Fruit fly (Drosophila melanogaster) whole organism: ENCODE data around the gene Ttc30.
A peak's percentile ranks its signal among the peaks of the same experiment; 100 is the strongest.

ENCODE experiments used
- CG8478 ChIP-seq: fragments of >200 bp; optimal IDR thresholded peaks from 2 replicates; lab custom pipeline; 2018; ENCODE audit warnings: inconsistent platforms
- Dll ChIP-seq: fragments of >200 bp; optimal IDR thresholded peaks from 2 replicates; lab custom pipeline; 2017
- EcR ChIP-seq, 2 experiments: fragments of >200 bp; optimal IDR thresholded peaks; 2 replicates each; lab custom pipeline; 2017; ENCODE audit warnings: missing biosample characterization in 2 of 2, missing genetic modification characterization in 2 of 2, missing genetic modification reagents in 2 of 2
- pan ChIP-seq: fragments of >200 bp; optimal IDR thresholded peaks from 2 replicates; lab custom pipeline; 2017
- psq ChIP-seq: fragments of >200 bp; optimal IDR thresholded peaks from 2 replicates; lab custom pipeline; 2017
- usp ChIP-seq: fragments of >200 bp; optimal IDR thresholded peaks from 2 replicates; lab custom pipeline; 2017; ENCODE audit warnings: missing biosample characterization, missing genetic modification characterization, mixed read lengths

Gene Ttc30

dm6 chr2L:13106507-13106906, at the start of gene Ttc30:
TSS of gene Ttc30 (plus strand) at chr2L:13106807.
- TF ChIP-seq usp (GFP tag; lab: Kevin White, UChicago) (no peak), pan (no peak), EcR (GFP tag; optimal IDR thresholded peaks at IDR 0.05; lab: Kevin White, UChicago) (no peak), psq (no peak), Dll (lab: Kevin White, UChicago) (no peak), CG8478 (lab: Kevin White, UChicago) (no peak)

dm6 chr2L:13060037-13060537, 46.5 kb upstream of the Ttc30 start, which contains the start of gene CG9932:
TSS of gene CG9932 (minus strand) at chr2L:13060140.
- no peak for TF ChIP-seq psq
- peak; percentile 98 for TF ChIP-seq Dll (lab: Kevin White, UChicago)

DNA sequence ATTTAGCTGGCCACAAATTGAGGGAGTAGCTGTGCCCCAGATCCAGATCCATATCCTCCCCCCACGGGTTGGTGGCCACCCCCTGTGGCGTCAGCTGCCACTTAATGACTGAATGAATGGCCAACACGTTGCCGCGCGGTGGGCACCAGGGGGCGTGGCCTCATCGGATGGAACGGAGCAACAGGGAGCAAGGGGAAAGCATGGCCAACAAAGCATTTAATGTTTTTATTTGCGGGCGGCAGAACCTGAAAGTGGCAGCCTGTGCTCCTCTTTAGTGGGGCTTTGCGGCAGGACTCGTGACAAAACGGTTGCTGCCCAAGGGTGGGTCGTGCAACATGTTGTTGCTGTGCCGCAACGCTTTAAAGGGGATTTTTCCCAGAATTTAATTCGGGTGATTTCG, 40.7 kb upstream of the Ttc30 start:
- TF ChIP-seq pan (no peak), CG8478 (lab: Kevin White, UChicago) (no peak), usp (GFP tag; lab: Kevin White, UChicago) (no peak)

dm6 chr2L:13068533-13069398, 37.8 kb upstream of the Ttc30 start:
- no peak for TF ChIP-seq pan
- TF ChIP-seq psq = no peak
- no peak for TF ChIP-seq usp (GFP tag; lab: Kevin White, UChicago)
- no peak for TF ChIP-seq CG8478 (lab: Kevin White, UChicago)
- no peak for TF ChIP-seq Dll (lab: Kevin White, UChicago)
- no peak for TF ChIP-seq EcR (GFP tag; optimal IDR thresholded peaks at IDR 0.05; lab: Kevin White, UChicago)

DNA sequence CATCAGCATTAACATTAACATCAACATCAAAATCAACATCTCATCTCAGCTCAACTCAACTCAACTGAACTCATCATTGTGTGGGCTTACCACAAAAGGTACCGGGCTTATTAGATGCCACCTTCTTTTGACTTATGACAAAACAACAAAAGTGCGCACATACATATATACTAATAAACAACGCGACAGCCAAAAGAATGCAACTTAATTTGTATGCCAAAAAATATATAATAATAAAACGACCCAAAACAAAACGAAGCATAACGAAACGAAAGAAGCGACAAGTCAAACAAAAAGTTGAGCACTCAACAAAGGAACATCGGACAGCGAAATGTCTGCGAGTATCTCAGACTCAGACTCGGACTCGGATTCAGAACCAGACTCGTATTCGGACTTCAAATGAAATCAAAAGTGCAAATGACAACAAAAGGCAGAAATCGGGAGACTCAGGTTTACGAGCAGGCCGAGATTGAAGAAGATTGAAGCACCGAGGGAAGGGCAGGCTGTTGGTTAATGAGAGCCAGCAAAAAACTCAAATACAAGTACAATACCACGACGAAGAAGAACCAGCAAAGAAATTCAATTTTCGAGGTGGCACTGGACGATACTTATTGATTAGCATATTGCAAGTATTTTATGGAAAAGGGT, 36.9 kb upstream of the Ttc30 start:
- TF ChIP-seq CG8478 (lab: Kevin White, UChicago) = no peak
- TF ChIP-seq Dll (lab: Kevin White, UChicago) = no peak
- no peak for TF ChIP-seq pan
- no peak for TF ChIP-seq psq
- TF ChIP-seq EcR (GFP tag; optimal IDR thresholded peaks at IDR 0.05; lab: Kevin White, UChicago) = no peak
- no peak for TF ChIP-seq usp (GFP tag; lab: Kevin White, UChicago)

DNA sequence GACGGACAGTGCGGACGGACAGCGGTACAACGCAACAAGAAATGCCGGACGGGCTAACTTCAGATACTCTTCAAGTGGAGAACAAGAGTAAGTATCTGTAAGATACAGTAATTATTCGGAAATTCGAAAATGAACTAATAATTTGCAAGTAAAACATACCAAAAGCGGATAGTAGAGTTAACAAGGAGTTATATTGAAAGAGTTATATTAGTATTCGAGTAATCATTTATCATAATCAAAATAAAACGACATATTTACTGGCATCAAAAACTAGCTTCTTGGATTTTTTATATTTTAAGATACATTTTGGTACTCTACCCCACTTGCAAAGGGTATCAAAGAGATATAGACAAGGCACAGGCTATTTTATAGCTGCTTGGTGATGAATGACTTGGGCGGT, 35.3 kb upstream of the Ttc30 start:
- TF ChIP-seq psq (no peak), CG8478 (lab: Kevin White, UChicago) (no peak), EcR (GFP tag; optimal IDR thresholded peaks at IDR 0.05; lab: Kevin White, UChicago) (no peak), Dll (lab: Kevin White, UChicago) (no peak), usp (GFP tag; lab: Kevin White, UChicago) (no peak), pan (no peak)

DNA sequence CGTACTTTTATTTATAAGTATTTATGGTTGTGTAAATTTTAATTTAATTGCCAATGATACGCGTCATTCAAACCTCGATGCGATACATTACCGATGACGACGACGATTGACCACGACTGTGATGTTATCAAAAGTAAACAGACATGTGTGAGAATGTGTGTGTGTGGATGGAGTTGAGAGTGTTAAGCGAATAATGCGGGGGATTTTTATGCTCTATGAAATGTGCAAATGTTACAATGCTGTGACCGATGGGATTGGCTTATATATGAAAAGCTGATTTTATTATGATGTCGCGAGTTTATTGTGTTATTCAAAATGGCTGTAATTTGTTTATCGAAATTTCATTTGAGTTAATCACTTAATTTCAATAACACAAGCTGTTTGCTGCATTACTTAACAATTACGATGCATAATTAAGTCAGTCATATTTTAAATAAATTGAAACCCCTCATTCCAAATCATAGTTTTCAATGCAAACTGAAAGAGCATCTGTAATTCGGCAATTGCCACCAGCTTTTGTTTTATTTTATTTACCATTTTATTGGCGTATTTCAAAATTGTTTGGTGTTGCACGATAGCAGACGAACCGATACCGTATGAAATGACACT, 33.8 kb upstream of the Ttc30 start:
- TF ChIP-seq pan = no peak
- no peak for TF ChIP-seq psq
- no peak for TF ChIP-seq CG8478 (lab: Kevin White, UChicago)
- TF ChIP-seq EcR (GFP tag; optimal IDR thresholded peaks at IDR 0.05; lab: Kevin White, UChicago) = no peak
- TF ChIP-seq usp (GFP tag; lab: Kevin White, UChicago) = no peak
- no peak for TF ChIP-seq Dll (lab: Kevin White, UChicago)

dm6 chr2L:13073797-13074196, 32.8 kb upstream of the Ttc30 start:
- TF ChIP-seq EcR (GFP tag; optimal IDR thresholded peaks at IDR 0.05; lab: Kevin White, UChicago) (no peak), pan (no peak)

DNA sequence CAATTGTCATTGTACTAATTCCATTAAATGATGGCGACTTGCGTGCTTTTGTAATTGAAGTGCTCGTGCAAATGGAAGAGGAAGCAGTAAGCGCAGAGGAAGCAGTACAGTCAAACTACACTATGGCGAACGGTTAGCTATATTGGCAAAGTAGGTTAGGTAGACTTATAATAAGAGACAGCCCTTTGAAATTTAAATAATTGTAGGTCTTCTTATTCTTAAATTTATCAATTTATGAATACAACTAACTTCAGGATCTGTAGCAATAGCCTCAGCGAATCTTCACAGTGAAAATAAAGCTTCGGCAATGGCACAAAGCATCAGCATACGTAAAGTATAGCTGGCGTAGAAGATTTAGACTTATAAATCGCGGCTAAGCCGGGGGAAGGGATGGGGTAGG, 32.2 kb upstream of the Ttc30 start:
- TF ChIP-seq usp (GFP tag; lab: Kevin White, UChicago) = no peak
- no peak for TF ChIP-seq pan
- no peak for TF ChIP-seq psq
- TF ChIP-seq Dll (lab: Kevin White, UChicago) = no peak
- no peak for TF ChIP-seq CG8478 (lab: Kevin White, UChicago)
- no peak for TF ChIP-seq EcR (GFP tag; optimal IDR thresholded peaks at IDR 0.05; lab: Kevin White, UChicago)

DNA sequence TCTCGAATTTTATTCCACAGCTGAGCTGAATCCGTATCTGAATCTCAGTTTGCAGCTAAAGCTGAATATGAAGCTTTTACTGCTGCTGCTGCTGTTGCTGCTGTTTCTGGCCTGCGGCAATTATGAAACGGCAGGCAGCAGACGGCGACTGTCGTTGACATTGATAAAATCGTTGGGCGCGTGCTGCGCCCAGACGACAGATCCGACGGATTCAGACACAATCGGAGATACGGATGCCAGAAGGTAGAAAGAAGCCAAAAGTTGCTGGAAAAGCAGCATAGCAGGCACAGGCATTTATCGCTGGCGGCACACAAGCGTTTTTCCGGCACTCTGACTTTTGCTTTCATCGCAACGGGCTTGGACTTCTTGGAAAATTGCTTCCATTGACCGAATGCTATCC, 27.1 kb upstream of the Ttc30 start:
- TF ChIP-seq EcR (GFP tag; optimal IDR thresholded peaks at IDR 0.05; lab: Kevin White, UChicago) (no peak), CG8478 (lab: Kevin White, UChicago) (no peak), Dll (lab: Kevin White, UChicago) (no peak)

DNA sequence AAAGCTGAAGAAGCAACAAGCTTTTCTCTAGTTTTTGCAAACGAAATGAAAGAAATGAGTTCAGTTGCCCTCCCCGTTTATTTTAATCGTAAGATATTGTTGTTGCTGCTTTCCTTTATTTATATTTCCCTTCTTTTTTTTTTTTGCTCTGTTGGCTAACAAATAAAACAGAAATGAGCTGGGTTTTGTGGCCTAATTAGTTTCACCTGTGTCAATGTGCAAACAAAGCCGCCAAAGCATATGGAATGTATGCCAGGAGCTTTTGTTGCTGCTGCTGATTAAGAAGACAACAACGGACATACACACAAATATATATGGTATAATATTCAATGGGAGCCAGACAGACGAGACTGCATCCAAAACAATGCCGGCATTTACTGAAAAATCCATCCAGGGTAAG, 24.4 kb upstream of the Ttc30 start:
- TF ChIP-seq Dll (lab: Kevin White, UChicago) = no peak
- TF ChIP-seq pan = no peak

- TF ChIP-seq Dll (lab: Kevin White, UChicago) = no peak
Observed at dm6 chr2L:13083423-13084079, 23.1 kb upstream of the Ttc30 start.
